Fruit fly (Drosophila melanogaster) whole organism, wandering third instar larva: Measurements from ENCODE around the gene cm.

Experiments
- Abd-B ChIP-seq: fragments of >200 bp; optimal IDR thresholded peaks from 2 replicates; lab custom pipeline; 2017; ENCODE audit warnings: missing biosample characterization, missing genetic modification characterization
- CG32264 ChIP-seq: fragments of 200-800 bp; sonication (Bioruptor generic); optimal IDR thresholded peaks from 2 replicates; lab custom pipeline; 2016; ENCODE audit warnings: missing biosample characterization, missing genetic modification characterization
- CG9705 ChIP-seq: fragments of 200-800 bp; sonication (Bioruptor generic); optimal IDR thresholded peaks from 2 replicates; lab custom pipeline; 2018; ENCODE audit warnings: missing biosample characterization, mild to moderate bottlenecking, missing genetic modification characterization
- CrebA ChIP-seq: fragments of 200-800 bp; sonication (Bioruptor generic); optimal IDR thresholded peaks from 2 replicates; lab custom pipeline; 2016; ENCODE audit warnings: missing biosample characterization, mild to moderate bottlenecking, missing genetic modification characterization, borderline replicate concordance
- Dfd ChIP-seq: fragments of >200 bp; optimal IDR thresholded peaks from 2 replicates; lab custom pipeline; 2017; ENCODE audit warnings: missing biosample characterization, missing genetic modification characterization
- Dif ChIP-seq: fragments of 200-275, 200-300 bp; sonication (Bioruptor generic); optimal IDR thresholded peaks from 2 replicates; lab custom pipeline; 2018; ENCODE audit warnings: missing biosample characterization, missing genetic modification characterization; ENCODE audit not compliant: partially characterized antibody
- GATAd ChIP-seq: sonication (Bioruptor generic); optimal IDR thresholded peaks from 2 replicates; lab custom pipeline; 2016; ENCODE audit warnings: missing biosample characterization, missing genetic modification characterization
- HLH106 ChIP-seq: fragments of 200-800 bp; optimal IDR thresholded peaks from 3 replicates; lab custom pipeline; 2019; ENCODE audit warnings: missing biosample characterization, mild to moderate bottlenecking, missing genetic modification characterization, moderate library complexity
- Hnf4 ChIP-seq: fragments of 200-800 bp; sonication (Bioruptor generic); optimal IDR thresholded peaks from 2 replicates; lab custom pipeline; 2016; ENCODE audit warnings: missing biosample characterization, mild to moderate bottlenecking, missing genetic modification characterization
- Hr78 ChIP-seq: fragments of >200 bp; optimal IDR thresholded peaks from 2 replicates; lab custom pipeline; 2017; ENCODE audit warnings: missing biosample characterization, missing genetic modification characterization
- Hr83 ChIP-seq: fragments of 200-300 bp; sonication (Bioruptor generic); optimal IDR thresholded peaks from 2 replicates; lab custom pipeline; 2016; ENCODE audit warnings: missing biosample characterization, mild to moderate bottlenecking, missing genetic modification characterization, moderate library complexity; ENCODE audit not compliant: poor library complexity, severe bottlenecking
- Jra ChIP-seq: sonication (Bioruptor generic); optimal IDR thresholded peaks from 2 replicates; lab custom pipeline; 2016; ENCODE audit warnings: missing biosample characterization, missing genetic modification characterization
- Mio ChIP-seq: sonication (Bioruptor generic); optimal IDR thresholded peaks from 2 replicates; lab custom pipeline; 2016; ENCODE audit warnings: missing biosample characterization, missing genetic modification characterization
- Myc ChIP-seq: fragments of >200 bp; optimal IDR thresholded peaks from 2 replicates; lab custom pipeline; 2017
- N ChIP-seq: fragments of >200 bp; optimal IDR thresholded peaks from 2 replicates; lab custom pipeline; 2018; ENCODE audit warnings: missing biosample characterization, missing external identifiers, missing genetic modification characterization
- OdsH ChIP-seq: fragments of 200-800 bp; sonication (Bioruptor generic); optimal IDR thresholded peaks from 2 replicates; lab custom pipeline; 2016; ENCODE audit warnings: missing biosample characterization, mild to moderate bottlenecking, missing genetic modification characterization
- Rel ChIP-seq, 2 experiments: fragments of 200-800 bp; sonication (Bioruptor generic) in 1 of 2; optimal IDR thresholded peaks; 2 replicates in 1 of 2; 3 replicates in 1 of 2; lab custom pipeline; 2016 to 2019; ENCODE audit warnings: mild to moderate bottlenecking in 2 of 2, missing biosample characterization in 2 of 2, missing genetic modification characterization in 2 of 2, moderate library complexity in 1 of 2
- Sp1 ChIP-seq: fragments of 200-800 bp; sonication (Bioruptor generic); optimal IDR thresholded peaks from 3 replicates; lab custom pipeline; 2019; ENCODE audit warnings: missing biosample characterization, mild to moderate bottlenecking, missing genetic modification characterization, moderate library complexity
- Vsx2 ChIP-seq: fragments of 200-300, 225-300 bp; sonication (Bioruptor generic); optimal IDR thresholded peaks from 2 replicates; lab custom pipeline; 2018; ENCODE audit warnings: missing biosample characterization, missing genetic modification characterization; ENCODE audit not compliant: partially characterized antibody
- br ChIP-seq: fragments of 200-800 bp; sonication (Bioruptor generic); optimal IDR thresholded peaks from 2 replicates; lab custom pipeline; 2016; ENCODE audit warnings: missing biosample characterization, missing genetic modification characterization
- brk ChIP-seq: fragments of 200-800 bp; sonication (Bioruptor generic); optimal IDR thresholded peaks from 2 replicates; lab custom pipeline; 2016; ENCODE audit warnings: missing biosample characterization, mild to moderate bottlenecking, missing genetic modification characterization
- dl ChIP-seq, 2 experiments: fragments of 175-275, 200-275 bp in 1 of 2; fragments of 200-275 bp in 1 of 2; sonication (Bioruptor generic); optimal IDR thresholded peaks; lab custom pipeline; 2018; ENCODE audit warnings: mild to moderate bottlenecking in 2 of 2, missing biosample characterization in 2 of 2, missing genetic modification characterization in 2 of 2, moderate library complexity in 2 of 2; ENCODE audit not compliant: partially characterized antibody in 2 of 2, insufficient read depth in 1 of 2
- dmrt93B ChIP-seq: fragments of 200-800 bp; sonication (Bioruptor generic); optimal IDR thresholded peaks from 2 replicates; lab custom pipeline; 2018; ENCODE audit warnings: missing biosample characterization, mild to moderate bottlenecking, missing genetic modification characterization
- dsf ChIP-seq: sonication (Bioruptor generic); optimal IDR thresholded peaks from 2 replicates; lab custom pipeline; 2016; ENCODE audit warnings: missing biosample characterization, missing genetic modification characterization, borderline replicate concordance
- ey ChIP-seq: fragments of 200-800 bp; sonication (Bioruptor generic); optimal IDR thresholded peaks from 2 replicates; lab custom pipeline; 2016; ENCODE audit warnings: missing biosample characterization, missing genetic modification characterization
- foxo ChIP-seq, 2 experiments: fragments of 200-800 bp; sonication (Bioruptor generic); optimal IDR thresholded peaks; 2 replicates in 1 of 2; 3 replicates in 1 of 2; lab custom pipeline; 2016 to 2017; ENCODE audit warnings: missing biosample characterization in 2 of 2, missing genetic modification characterization in 2 of 2
- fru ChIP-seq: fragments of 200-800 bp; sonication (Bioruptor generic); optimal IDR thresholded peaks from 3 replicates; lab custom pipeline; 2016; ENCODE audit warnings: missing biosample characterization, mild to moderate bottlenecking, missing genetic modification characterization
- h ChIP-seq: fragments of 200-800 bp; sonication (Bioruptor generic); optimal IDR thresholded peaks from 3 replicates; lab custom pipeline; 2016; ENCODE audit warnings: missing biosample characterization, mild to moderate bottlenecking, missing genetic modification characterization
- jim ChIP-seq: fragments of 175-275, 200-325 bp; sonication (Bioruptor generic); optimal IDR thresholded peaks from 2 replicates; lab custom pipeline; 2016; ENCODE audit warnings: missing biosample characterization, mild to moderate bottlenecking, missing genetic modification characterization
- lola ChIP-seq: fragments of >200 bp; optimal IDR thresholded peaks from 2 replicates; lab custom pipeline; 2017; ENCODE audit warnings: missing biosample characterization, missing genetic modification characterization
- pan ChIP-seq: fragments of >200 bp; optimal IDR thresholded peaks from 2 replicates; lab custom pipeline; 2017
- psq ChIP-seq: fragments of 200-800 bp; sonication (Bioruptor generic); optimal IDR thresholded peaks from 3 replicates; lab custom pipeline; 2017; ENCODE audit warnings: missing biosample characterization, mild to moderate bottlenecking, missing genetic modification characterization, moderate library complexity
- rgr ChIP-seq: fragments of 200-800 bp; sonication (Bioruptor generic); optimal IDR thresholded peaks from 3 replicates; lab custom pipeline; 2016; ENCODE audit warnings: missing biosample characterization, mild to moderate bottlenecking, missing genetic modification characterization
- sage ChIP-seq: fragments of 200-800 bp; sonication (Bioruptor generic); optimal IDR thresholded peaks from 2 replicates; lab custom pipeline; 2016; ENCODE audit warnings: missing biosample characterization, mild to moderate bottlenecking, missing genetic modification characterization
- sv ChIP-seq: fragments of 200-800 bp; sonication (Bioruptor generic); optimal IDR thresholded peaks from 3 replicates; lab custom pipeline; 2016; ENCODE audit warnings: missing biosample characterization, missing genetic modification characterization
- tai ChIP-seq: sonication (Bioruptor generic); optimal IDR thresholded peaks from 2 replicates; lab custom pipeline; 2016; ENCODE audit warnings: missing biosample characterization, missing genetic modification characterization
- usp ChIP-seq: fragments of >200 bp; optimal IDR thresholded peaks from 2 replicates; lab custom pipeline; 2017; ENCODE audit warnings: missing biosample characterization, missing genetic modification characterization
- woc ChIP-seq: sonication (Bioruptor generic); optimal IDR thresholded peaks from 2 replicates; lab custom pipeline; 2016; ENCODE audit warnings: missing biosample characterization, mild to moderate bottlenecking, missing genetic modification characterization

cm gene

DNA sequence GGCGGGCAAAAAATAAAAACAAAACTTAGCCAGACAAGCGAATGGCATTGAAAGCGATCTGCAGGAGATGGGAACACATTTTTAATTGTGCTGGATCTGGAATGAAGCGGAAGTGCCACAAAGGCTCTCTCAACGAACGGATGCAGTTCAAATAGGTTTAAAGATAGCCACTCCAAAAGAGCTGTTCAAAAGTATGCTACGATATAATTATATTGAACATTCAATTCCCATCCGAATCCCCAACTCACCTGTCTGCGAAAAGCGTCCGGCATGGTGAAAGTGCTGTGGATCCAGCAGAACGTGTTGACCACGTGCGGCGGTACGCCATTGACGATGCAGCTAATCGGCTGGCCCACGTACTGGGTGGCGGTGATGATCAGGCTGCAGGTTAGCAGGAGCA lies 34.0 kb downstream of the cm start:
- TF ChIP-seq CG9705 (GFP tag; lab: Kevin White, UChicago) (no peak), usp (no peak), Sp1 (GFP tag; lab: Kevin White, UChicago) (no peak), sage (no peak), ey (GFP tag; lab: Kevin White, UChicago) (no peak), fru (no peak), HLH106 (tag; lab: Kevin White, UChicago) (no peak), Hr83 (GFP tag; lab: Kevin White, UChicago) (no peak), woc (GFP tag; lab: Kevin White, UChicago) (no peak), brk (no peak), CrebA (no peak), jim (GFP tag; lab: Kevin White, UChicago) (no peak), GATAd (GFP tag; lab: Kevin White, UChicago) (no peak), h (GFP tag; lab: Kevin White, UChicago) (no peak), Mio (GFP tag; lab: Kevin White, UChicago) (no peak), Dif (GFP tag; lab: Kevin White, UChicago) (no peak), Hr78 (GFP tag; lab: Kevin White, UChicago) (no peak)
- TF ChIP-seq, all 38 proteins: peak for 0

DNA sequence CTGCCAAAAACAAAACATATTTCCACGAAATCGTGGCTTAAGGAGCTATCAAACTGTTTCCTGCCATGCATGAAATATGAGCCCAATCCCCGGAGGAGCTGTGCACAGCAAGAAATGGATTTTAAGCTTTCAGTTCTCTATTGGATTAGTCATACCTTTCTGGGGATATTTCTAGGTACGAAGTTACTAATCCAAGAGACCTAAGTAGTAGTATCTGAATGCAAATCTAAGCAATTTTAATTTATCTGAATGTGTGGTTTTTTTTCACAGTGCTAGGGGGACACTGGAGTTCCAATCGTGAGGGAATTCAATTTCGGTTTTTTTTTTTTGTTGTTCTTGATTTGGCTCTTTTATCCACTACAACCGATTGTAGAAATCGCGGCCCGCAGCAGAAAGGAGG lies 34.6 kb downstream of the cm start:
- no peak for TF ChIP-seq brk
- peak; percentile 34 for TF ChIP-seq HLH106 (tag; lab: Kevin White, UChicago)
- peak; percentile 48 for TF ChIP-seq ey (GFP tag; lab: Kevin White, UChicago)
- no peak for TF ChIP-seq sv (GFP tag; lab: Kevin White, UChicago)
- peak; percentile 21 for TF ChIP-seq woc (GFP tag; lab: Kevin White, UChicago)
- TF ChIP-seq Vsx2, result no peak
- no peak for TF ChIP-seq tai (GFP tag; lab: Kevin White, UChicago)
- TF ChIP-seq Rel (GFP tag; optimal IDR thresholded peaks at IDR 0.05; lab: Kevin White, UChicago), result no peak
- TF ChIP-seq Rel (tag; optimal IDR thresholded peaks at IDR 0.05; lab: Kevin White, UChicago), result no peak
- no peak for TF ChIP-seq CG9705 (GFP tag; lab: Kevin White, UChicago)
- TF ChIP-seq Dif (GFP tag; lab: Kevin White, UChicago), result no peak
- TF ChIP-seq dl (GFP tag; optimal IDR thresholded peaks at IDR 0.05; lab: Kevin White, UChicago; ENCODE audit: insufficient read depth in 1 of 2, partially characterized antibody in 2 of 2), result no peak
- peak; percentile 28 for TF ChIP-seq br (GFP tag; lab: Kevin White, UChicago)
- TF ChIP-seq fru, result peak; percentile 55
- TF ChIP-seq lola (GFP tag; lab: Kevin White, UChicago), result no peak
- no peak for TF ChIP-seq CG32264 (GFP tag; lab: Kevin White, UChicago)
- no peak for TF ChIP-seq Dfd
- TF ChIP-seq sage, result no peak
- TF ChIP-seq psq (GFP tag; lab: Kevin White, UChicago), result peak; percentile 33
- TF ChIP-seq Hnf4, result peak; percentile 42
- TF ChIP-seq Myc (lab: Kevin White, UChicago), result no peak
- no peak for TF ChIP-seq Hr78 (GFP tag; lab: Kevin White, UChicago)
- no peak for TF ChIP-seq dsf (GFP tag; lab: Kevin White, UChicago)
- no peak for TF ChIP-seq GATAd (GFP tag; lab: Kevin White, UChicago)
- no peak for TF ChIP-seq Hr83 (GFP tag; lab: Kevin White, UChicago)
- TF ChIP-seq N (GFP tag; lab: Kevin White, UChicago), result no peak
- TF ChIP-seq foxo (GFP tag; optimal IDR thresholded peaks at IDR 0.05; lab: Kevin White, UChicago), result peak in 1 of 2 experiments; percentile 63
- TF ChIP-seq Abd-B, result no peak
- no peak for TF ChIP-seq CrebA
- TF ChIP-seq usp, result no peak
- TF ChIP-seq jim (GFP tag; lab: Kevin White, UChicago), result no peak
- TF ChIP-seq rgr (GFP tag; lab: Kevin White, UChicago), result peak; percentile 55
- TF ChIP-seq Mio (GFP tag; lab: Kevin White, UChicago), result no peak
- no peak for TF ChIP-seq pan
- no peak for TF ChIP-seq dmrt93B (GFP tag; lab: Kevin White, UChicago)
- peak; percentile 37 for TF ChIP-seq Sp1 (GFP tag; lab: Kevin White, UChicago)
- TF ChIP-seq Jra (GFP tag; lab: Kevin White, UChicago), result no peak
- peak; percentile 54 for TF ChIP-seq OdsH (GFP tag; lab: Kevin White, UChicago)
- TF ChIP-seq h (GFP tag; lab: Kevin White, UChicago), result peak; percentile 57
